Worm (Caenorhabditis elegans) whole organism, L2 larva: ENCODE results near the gene fbxb-63.

Experiments
- C34F6.9 ChIP-seq: fragments of 150-350 bp; optimal IDR thresholded peaks from 2 replicates; lab custom pipeline; 2014; ENCODE audit warnings: missing biosample characterization, missing genetic modification characterization
- F13H6.1 ChIP-seq: sonication (generic microtip); optimal IDR thresholded peaks from 2 replicates; lab custom pipeline; 2016; ENCODE audit warnings: missing genetic modification characterization, missing compliant biosample characterization
- R02D3.7 ChIP-seq: fragments of 150-350 bp; optimal IDR thresholded peaks from 2 replicates; lab custom pipeline; 2014; ENCODE audit warnings: missing biosample characterization, missing genetic modification characterization
- Y55F3AM.14 ChIP-seq: fragments of 200-800 bp; sonication (Bioruptor generic); optimal IDR thresholded peaks from 2 replicates; lab custom pipeline; 2018; ENCODE audit warnings: mild to moderate bottlenecking, missing genetic modification characterization, missing compliant biosample characterization
- ZK546.5 ChIP-seq: sonication (generic microtip); optimal IDR thresholded peaks from 2 replicates; lab custom pipeline; 2017; ENCODE audit warnings: missing biosample characterization, missing genetic modification characterization
- alr-1 ChIP-seq: fragments of 150-350 bp; optimal IDR thresholded peaks from 2 replicates; lab custom pipeline; 2014; ENCODE audit warnings: missing biosample characterization, missing genetic modification characterization
- aly-2 ChIP-seq: fragments of 150-350 bp; optimal IDR thresholded peaks from 2 replicates; lab custom pipeline; 2014; ENCODE audit warnings: missing biosample characterization, missing genetic modification characterization
- ama-1 ChIP-seq: fragments of 150-350 bp; optimal IDR thresholded peaks from 2 replicates; lab custom pipeline; 2018; ENCODE audit warnings: inconsistent platforms
- egl-27 ChIP-seq: sonication (generic microtip); optimal IDR thresholded peaks from 3 replicates; lab custom pipeline; 2017; ENCODE audit warnings: missing biosample characterization, missing genetic modification reagents, missing genetic modification characterization
- elt-1 ChIP-seq: fragments of 150-350 bp; optimal IDR thresholded peaks from 2 replicates; lab custom pipeline; 2014; ENCODE audit warnings: missing biosample characterization, missing genetic modification characterization
- elt-3 ChIP-seq: sonication (generic microtip); optimal IDR thresholded peaks from 2 replicates; lab custom pipeline; 2017; ENCODE audit warnings: missing biosample characterization, missing genetic modification characterization
- fos-1 ChIP-seq: fragments of 150-350 bp; optimal IDR thresholded peaks from 2 replicates; lab custom pipeline; 2014; ENCODE audit warnings: missing biosample characterization, missing genetic modification characterization
- gmeb-1 ChIP-seq: fragments of 150-350 bp; optimal IDR thresholded peaks from 2 replicates; lab custom pipeline; 2014; ENCODE audit warnings: missing biosample characterization, missing genetic modification characterization
- lin-39 ChIP-seq: fragments of 150-350 bp; optimal IDR thresholded peaks from 2 replicates; lab custom pipeline; 2014; ENCODE audit warnings: missing biosample characterization, missing genetic modification reagents, missing genetic modification characterization
- lsy-2 ChIP-seq, 2 experiments: fragments of 150-350 bp in 1 of 2; sonication (generic microtip) in 1 of 2; optimal IDR thresholded peaks; 2 replicates each; lab custom pipeline; 2014 to 2017; ENCODE audit warnings: missing biosample characterization in 2 of 2, missing genetic modification characterization in 2 of 2
- nhr-10 ChIP-seq: sonication (generic microtip); optimal IDR thresholded peaks from 2 replicates; lab custom pipeline; 2017; ENCODE audit warnings: missing biosample characterization, missing genetic modification characterization
- nhr-11 ChIP-seq: fragments of 150-350 bp; optimal IDR thresholded peaks from 2 replicates; lab custom pipeline; 2014; ENCODE audit warnings: missing biosample characterization, missing genetic modification characterization
- nhr-129 ChIP-seq: fragments of 150-350 bp; optimal IDR thresholded peaks from 2 replicates; lab custom pipeline; 2014; ENCODE audit warnings: missing biosample characterization, missing genetic modification characterization
- nhr-237 ChIP-seq: fragments of 150-350 bp; optimal IDR thresholded peaks from 2 replicates; lab custom pipeline; 2014; ENCODE audit warnings: missing biosample characterization, missing genetic modification characterization
- nhr-25 ChIP-seq: fragments of 150-350 bp; sonication (generic microtip); optimal IDR thresholded peaks from 3 replicates; lab custom pipeline; 2014; ENCODE audit warnings: missing biosample characterization, missing genetic modification characterization
- peb-1 ChIP-seq: fragments of 150-350 bp; optimal IDR thresholded peaks from 2 replicates; lab custom pipeline; 2014; ENCODE audit warnings: missing biosample characterization, missing genetic modification characterization
- skn-1 ChIP-seq: sonication (generic microtip); optimal IDR thresholded peaks from 2 replicates; lab custom pipeline; 2017; ENCODE audit warnings: missing biosample characterization, missing genetic modification characterization
- sma-3 ChIP-seq: sonication (generic microtip); optimal IDR thresholded peaks from 2 replicates; lab custom pipeline; 2016; ENCODE audit warnings: missing genetic modification reagents, missing genetic modification characterization, missing compliant biosample characterization
- sma-9 ChIP-seq, 2 experiments: fragments of 150-350 bp in 1 of 2; sonication (generic microtip) in 1 of 2; optimal IDR thresholded peaks; 2 replicates each; lab custom pipeline; 2014 to 2016; ENCODE audit warnings: missing genetic modification characterization in 2 of 2, mild to moderate bottlenecking in 1 of 2, missing biosample characterization in 1 of 2, missing compliant biosample characterization in 1 of 2, missing genetic modification reagents in 1 of 2, moderate library complexity in 1 of 2
- unc-39 ChIP-seq: fragments of 150-350 bp; optimal IDR thresholded peaks from 2 replicates; lab custom pipeline; 2014; ENCODE audit warnings: missing biosample characterization, missing genetic modification characterization
- unc-55 ChIP-seq: fragments of 150-350 bp; sonication (generic microtip); optimal IDR thresholded peaks from 3 replicates; lab custom pipeline; 2014; ENCODE audit warnings: missing biosample characterization, missing genetic modification reagents, missing genetic modification characterization
- unc-62 ChIP-seq: fragments of 150-350 bp; optimal IDR thresholded peaks from 2 replicates; lab custom pipeline; 2014; ENCODE audit warnings: missing biosample characterization, missing genetic modification reagents, missing genetic modification characterization
- zag-1 ChIP-seq: fragments of 150-350 bp; optimal IDR thresholded peaks from 2 replicates; lab custom pipeline; 2014; ENCODE audit warnings: missing biosample characterization, missing genetic modification characterization
- ztf-11 ChIP-seq: sonication (generic microtip); optimal IDR thresholded peaks from 2 replicates; lab custom pipeline; 2017; ENCODE audit warnings: missing biosample characterization, missing genetic modification characterization
- ztf-4 ChIP-seq: fragments of 150-350 bp; optimal IDR thresholded peaks from 2 replicates; lab custom pipeline; 2014; ENCODE audit warnings: missing biosample characterization, missing genetic modification characterization

fbxb-63 gene

ce11 chrV:19262349-19262748 lies 41.2 kb downstream of the fbxb-63 start, which contains the start of gene F21D9.2:
Gene F21D9.2, minus strand, starts transcription at chrV:19262449.
- TF ChIP-seq nhr-25 (tag; lab: Kevin White, UChicago) = no peak
- TF ChIP-seq nhr-10 (tag; lab: Kevin White, UChicago) = no peak
- no peak for TF ChIP-seq ZK546.5 (tag; lab: Kevin White, UChicago)
- no peak for TF ChIP-seq nhr-11 (tag; lab: Kevin White, UChicago)
- no peak for TF ChIP-seq lsy-2 (tag; optimal IDR thresholded peaks at IDR 0.05; lab: Kevin White, UChicago)
- no peak for TF ChIP-seq ztf-4 (tag; lab: Kevin White, UChicago)
- TF ChIP-seq sma-3 (GFP tag; lab: Kevin White, UChicago) = no peak
- TF ChIP-seq aly-2 = no peak
- no peak for TF ChIP-seq ama-1 (lab: Kevin White, UChicago)
- no peak for TF ChIP-seq zag-1 (tag; lab: Kevin White, UChicago)

- no peak for TF ChIP-seq Y55F3AM.14 (GFP tag; lab: Kevin White, UChicago)
- no peak for TF ChIP-seq unc-55 (GFP tag; lab: Kevin White, UChicago)
- no peak for TF ChIP-seq elt-3 (tag; lab: Kevin White, UChicago)
- no peak for TF ChIP-seq nhr-129 (tag; lab: Kevin White, UChicago)
- TF ChIP-seq elt-1 (tag; lab: Kevin White, UChicago) = no peak
- no peak for TF ChIP-seq gmeb-1 (tag; lab: Kevin White, UChicago)
- no peak for TF ChIP-seq fos-1 (tag; lab: Kevin White, UChicago)
- no peak for TF ChIP-seq unc-62 (GFP tag; lab: Kevin White, UChicago)
- TF ChIP-seq C34F6.9 (tag; lab: Kevin White, UChicago) = no peak
- no peak for TF ChIP-seq R02D3.7 (tag; lab: Kevin White, UChicago)
- TF ChIP-seq nhr-10 (tag; lab: Kevin White, UChicago) = no peak
- TF ChIP-seq skn-1 (tag; lab: Kevin White, UChicago) = no peak
- no peak for TF ChIP-seq alr-1 (tag; lab: Kevin White, UChicago)
- no peak for TF ChIP-seq nhr-11 (tag; lab: Kevin White, UChicago)
- TF ChIP-seq ztf-4 (tag; lab: Kevin White, UChicago) = no peak
- TF ChIP-seq unc-39 (tag; lab: Kevin White, UChicago) = no peak
Measured at ce11 chrV:19260686-19261085, 42.8 kb downstream of the fbxb-63 start.

- TF ChIP-seq R02D3.7 (tag; lab: Kevin White, UChicago) = no peak
- no peak for TF ChIP-seq elt-3 (tag; lab: Kevin White, UChicago)
- TF ChIP-seq nhr-11 (tag; lab: Kevin White, UChicago) = no peak
- no peak for TF ChIP-seq nhr-237 (tag; lab: Kevin White, UChicago)
- no peak for TF ChIP-seq ztf-11
- TF ChIP-seq sma-3 (GFP tag; lab: Kevin White, UChicago) = no peak
- no peak for TF ChIP-seq unc-62 (GFP tag; lab: Kevin White, UChicago)
- no peak for TF ChIP-seq Y55F3AM.14 (GFP tag; lab: Kevin White, UChicago)
Measured at ce11 chrV:19259403-19259802, 44.1 kb downstream of the fbxb-63 start.

- TF ChIP-seq sma-9 (GFP tag; optimal IDR thresholded peaks at IDR 0.05; lab: Kevin White, UChicago) (no peak), sma-9 (tag; optimal IDR thresholded peaks at IDR 0.05; lab: Kevin White, UChicago) (no peak), skn-1 (tag; lab: Kevin White, UChicago) (no peak), ZK546.5 (tag; lab: Kevin White, UChicago) (no peak), peb-1 (tag; lab: Kevin White, UChicago) (no peak), egl-27 (tag; lab: Kevin White, UChicago) (no peak), sma-3 (GFP tag; lab: Kevin White, UChicago) (no peak), Y55F3AM.14 (GFP tag; lab: Kevin White, UChicago) (no peak), F13H6.1 (tag; lab: Kevin White, UChicago) (no peak)
Measured at ce11 chrV:19257653-19258052, 45.9 kb downstream of the fbxb-63 start, which contains the start of gene F21D9.3. Gene F21D9.3, minus strand, starts transcription at chrV:19257753.

ce11 chrV:19253520-19253919 lies 50.0 kb downstream of the fbxb-63 start, which contains the start of gene F21D9.4:
Gene F21D9.4, plus strand, starts transcription at chrV:19253820.
- no peak for TF ChIP-seq alr-1 (tag; lab: Kevin White, UChicago)
- no peak for TF ChIP-seq lin-39 (tag; lab: Kevin White, UChicago)
- no peak for TF ChIP-seq F13H6.1 (tag; lab: Kevin White, UChicago)
- no peak for TF ChIP-seq sma-3 (GFP tag; lab: Kevin White, UChicago)
- TF ChIP-seq elt-1 (tag; lab: Kevin White, UChicago) = no peak
- no peak for TF ChIP-seq unc-55 (GFP tag; lab: Kevin White, UChicago)
- no peak for TF ChIP-seq Y55F3AM.14 (GFP tag; lab: Kevin White, UChicago)
